Worm (Caenorhabditis elegans) whole organism, early embryonic: ENCODE measurements around the gene ZK783.7.

ENCODE experiments used
- B0310.2 ChIP-seq: sonication (generic microtip); optimal IDR thresholded peaks from 2 replicates; lab custom pipeline; 2016; ENCODE audit warnings: mild to moderate bottlenecking, missing genetic modification characterization, missing compliant biosample characterization
- aly-1 ChIP-seq: sonication (generic microtip); optimal IDR thresholded peaks from 2 replicates; lab custom pipeline; 2016; ENCODE audit warnings: missing genetic modification characterization, missing compliant biosample characterization
- ama-1 ChIP-seq: fragments of 150-350 bp; optimal IDR thresholded peaks from 2 replicates; lab custom pipeline; 2014
- ceh-13 ChIP-seq: fragments of 200-800 bp; sonication (Bioruptor generic); optimal IDR thresholded peaks from 2 replicates; lab custom pipeline; 2018; ENCODE audit warnings: mild to moderate bottlenecking, missing genetic modification characterization, missing compliant biosample characterization
- ets-7 ChIP-seq: sonication (generic microtip); optimal IDR thresholded peaks from 2 replicates; lab custom pipeline; 2016; ENCODE audit warnings: missing genotype, missing genetic modification characterization, missing compliant biosample characterization
- flt-1 ChIP-seq: fragments of 200-800 bp; sonication (Bioruptor generic); IDR thresholded peaks from 2 replicates; pipeline ENCODE4 v1.3.6; 2022; ENCODE audit warnings: missing genetic modification characterization, missing compliant biosample characterization
- hmbx-1 ChIP-seq: sonication (generic microtip); optimal IDR thresholded peaks from 2 replicates; lab custom pipeline; 2016; ENCODE audit warnings: mild to moderate bottlenecking, missing genetic modification characterization, missing compliant biosample characterization
- hnd-1 ChIP-seq: sonication (generic microtip); optimal IDR thresholded peaks from 2 replicates; lab custom pipeline; 2016; ENCODE audit warnings: missing genetic modification characterization, missing compliant biosample characterization
- pes-1 ChIP-seq: fragments of 200-800 bp; sonication (Bioruptor generic); IDR thresholded peaks from 2 replicates; pipeline ENCODE4 v1.3.6; 2022; ENCODE audit warnings: missing genetic modification reagents, missing genetic modification characterization, missing compliant biosample characterization
- scrt-1 ChIP-seq: fragments of 200-800 bp; sonication (Bioruptor generic); IDR thresholded peaks from 2 replicates; pipeline ENCODE4 v1.3.6; 2022; ENCODE audit warnings: missing genetic modification characterization, missing compliant biosample characterization
- tbx-11 ChIP-seq: fragments of 200-800 bp; sonication (Bioruptor generic); IDR thresholded peaks from 2 replicates; pipeline ENCODE4 v1.3.6; 2022; ENCODE audit warnings: missing genetic modification characterization, missing compliant biosample characterization
- tbx-37 ChIP-seq: fragments of 200-800 bp; sonication (Bioruptor generic); conservative IDR thresholded peaks from 2 replicates; pipeline ENCODE4 v1.3.6; 2022; ENCODE audit warnings: missing genetic modification reagents, missing genetic modification characterization, missing compliant biosample characterization
- tra-4 ChIP-seq: sonication (generic microtip); optimal IDR thresholded peaks from 2 replicates; lab custom pipeline; 2017; ENCODE audit warnings: missing genetic modification characterization, missing compliant biosample characterization

- peak; percentile 45; the same call in 1 of the 2 replicates for TF ChIP-seq tbx-11
- TF ChIP-seq B0310.2, result peak; percentile 58
- TF ChIP-seq flt-1 (GFP tag; lab: Robert Waterston, UW), result no peak
- no peak for TF ChIP-seq ama-1
- TF ChIP-seq ceh-13 (GFP tag; lab: Kevin White, UChicago), result no peak
- TF ChIP-seq hmbx-1 (tag; lab: Kevin White, UChicago), result no peak
- no peak for TF ChIP-seq hnd-1
- TF ChIP-seq tra-4 (tag; lab: Kevin White, UChicago), result no peak
- no peak for TF ChIP-seq ets-7
- TF ChIP-seq aly-1, result peak; percentile 66
- no peak for TF ChIP-seq scrt-1
- no peak; the same call in 1 of the 2 replicates for TF ChIP-seq pes-1 (GFP tag; lab: Robert Waterston, UW)
- TF ChIP-seq tbx-37 (GFP tag; lab: Robert Waterston, UW), result no peak
Measured at ce11 chrIII:7659440-7659839, 2.9 kb downstream of the ZK783.7 start.
